Fruit fly (Drosophila melanogaster) whole organism, embryonic: ENCODE measurements around the gene bor.
A peak's percentile ranks its signal among the peaks of the same experiment; 100 is the strongest.

Experiments used
- ATbp ChIP-seq: fragments of 200-800 bp; sonication (Bioruptor generic); optimal IDR thresholded peaks from 2 replicates; lab custom pipeline; 2017; ENCODE audit warnings: missing biosample characterization, mild to moderate bottlenecking, missing genetic modification characterization, missing genetic modification reagents
- Ada2b ChIP-seq: fragments of 200-800 bp; sonication (Bioruptor generic); IDR thresholded peaks from 2 replicates; pipeline ENCODE4 v1.3.6; 2022; ENCODE audit warnings: missing biosample characterization, missing genetic modification characterization
- Atf6 ChIP-seq: fragments of 200-800 bp; sonication (Bioruptor generic); IDR thresholded peaks from 2 replicates; pipeline ENCODE4 v1.3.6; 2022; ENCODE audit warnings: missing biosample characterization, missing genetic modification characterization
- CG1024 ChIP-seq: fragments of 200-800 bp; sonication (Bioruptor generic); IDR thresholded peaks from 2 replicates; pipeline ENCODE4 v1.3.6; 2022; ENCODE audit warnings: missing biosample characterization, missing genetic modification characterization
- CG10366 ChIP-seq: fragments of 200-800 bp; sonication (Bioruptor generic); IDR thresholded peaks from 2 replicates; pipeline ENCODE4 v1.3.6; 2022; ENCODE audit warnings: missing biosample characterization, missing genetic modification characterization
- CG10959 ChIP-seq: fragments of 200-800 bp; sonication (Bioruptor generic); IDR thresholded peaks from 2 replicates; pipeline ENCODE4 v1.3.6; 2022; ENCODE audit warnings: missing biosample characterization, missing genetic modification characterization
- CG12155 ChIP-seq: fragments of 200-800 bp; sonication (Bioruptor generic); optimal IDR thresholded peaks from 3 replicates; lab custom pipeline; 2016; ENCODE audit warnings: missing biosample characterization, missing genetic modification characterization
- CG1233 ChIP-seq: fragments of 200-800 bp; sonication (Bioruptor generic); optimal IDR thresholded peaks from 4 replicates; lab custom pipeline; 2018; ENCODE audit warnings: missing biosample characterization, mild to moderate bottlenecking, missing genetic modification characterization
- CG14860 ChIP-seq: fragments of 200-800 bp; sonication (Bioruptor generic); IDR thresholded peaks from 3 replicates; pipeline ENCODE4 v1.3.6; 2022; ENCODE audit warnings: missing biosample characterization, missing genetic modification characterization; ENCODE audit not compliant: partially characterized antibody
- CG1792 ChIP-seq: fragments of 200-800 bp; sonication (Bioruptor generic); optimal IDR thresholded peaks from 2 replicates; lab custom pipeline; 2016; ENCODE audit warnings: missing biosample characterization, missing genetic modification characterization
- CG2889 ChIP-seq: fragments of 200-800 bp; sonication (Bioruptor generic); IDR thresholded peaks from 3 replicates; pipeline ENCODE4 v1.3.6; 2022; ENCODE audit warnings: missing biosample characterization, missing genetic modification characterization
- CG31365 ChIP-seq: fragments of 200-800 bp; sonication (Bioruptor generic); optimal IDR thresholded peaks from 2 replicates; lab custom pipeline; 2018; ENCODE audit warnings: missing biosample characterization, mild to moderate bottlenecking, missing genetic modification characterization
- CG32532 ChIP-seq: fragments of 200-800 bp; sonication (Bioruptor generic); IDR thresholded peaks from 2 replicates; pipeline ENCODE4 v1.3.6; 2022; ENCODE audit warnings: missing biosample characterization, missing genetic modification characterization
- CG3281 ChIP-seq: fragments of 200-800 bp; sonication (Bioruptor generic); optimal IDR thresholded peaks from 3 replicates; lab custom pipeline; 2017; ENCODE audit warnings: missing biosample characterization, mild to moderate bottlenecking, missing genetic modification characterization
- CG6175 ChIP-seq: fragments of 200-800 bp; sonication (Bioruptor generic); IDR thresholded peaks from 3 replicates; pipeline ENCODE4 v1.3.6; 2022; ENCODE audit warnings: missing biosample characterization, missing genetic modification characterization
- CG7963 ChIP-seq: fragments of 200-800 bp; sonication (Bioruptor generic); IDR thresholded peaks from 3 replicates; pipeline ENCODE4 v1.3.6; 2022; ENCODE audit warnings: missing biosample characterization, missing genetic modification characterization; ENCODE audit not compliant: partially characterized antibody
- CG8924 ChIP-seq: fragments of 200-800 bp; optimal IDR thresholded peaks from 3 replicates; lab custom pipeline; 2019; ENCODE audit warnings: missing biosample characterization, mild to moderate bottlenecking, missing genetic modification characterization, moderate library complexity
- CG9215 ChIP-seq: fragments of 200-800 bp; sonication (Bioruptor generic); IDR thresholded peaks from 2 replicates; pipeline ENCODE4 v1.3.6; 2022; ENCODE audit warnings: missing biosample characterization, missing genetic modification characterization
- Ets97D ChIP-seq: fragments of 200-800 bp; sonication (Bioruptor generic); optimal IDR thresholded peaks from 3 replicates; lab custom pipeline; 2016; ENCODE audit warnings: missing biosample characterization, missing genetic modification characterization
- GATAe ChIP-seq: fragments of 200-800 bp; sonication (Bioruptor generic); conservative IDR thresholded peaks from 2 replicates; pipeline ENCODE4 v1.3.6; 2022; ENCODE audit warnings: missing biosample characterization, missing genetic modification characterization
- Gug ChIP-seq: fragments of 200-800 bp; sonication (Bioruptor generic); IDR thresholded peaks from 4 replicates; pipeline ENCODE4 v1.3.6; 2022; ENCODE audit warnings: missing biosample characterization, missing genetic modification characterization
- H15 ChIP-seq: fragments of 200-800 bp; sonication (Bioruptor generic); IDR thresholded peaks from 3 replicates; pipeline ENCODE4 v1.3.6; 2022; ENCODE audit warnings: missing biosample characterization, missing genetic modification characterization
- H2.0 ChIP-seq: fragments of 200-800 bp; sonication (Bioruptor generic); IDR thresholded peaks from 2 replicates; pipeline ENCODE4 v1.3.6; 2022; ENCODE audit warnings: missing biosample characterization, missing genetic modification characterization
- HLH4C ChIP-seq: fragments of 200-800 bp; sonication (Bioruptor generic); IDR thresholded peaks from 3 replicates; pipeline ENCODE4 v1.3.6; 2022; ENCODE audit warnings: missing biosample characterization, missing genetic modification characterization; ENCODE audit not compliant: partially characterized antibody
- Hey ChIP-seq: fragments of 200-800 bp; sonication (Bioruptor generic); optimal IDR thresholded peaks from 3 replicates; lab custom pipeline; 2018; ENCODE audit warnings: missing biosample characterization, mild to moderate bottlenecking, missing genetic modification characterization
- Hr3 ChIP-seq: fragments of 200-800 bp; sonication (Bioruptor generic); optimal IDR thresholded peaks from 3 replicates; lab custom pipeline; 2016; ENCODE audit warnings: missing biosample characterization, missing genetic modification characterization
- Hr51 ChIP-seq, 2 experiments: fragments of 200-800 bp; sonication (Bioruptor generic); optimal IDR thresholded peaks; 2 replicates in 1 of 2; 3 replicates in 1 of 2; lab custom pipeline; 2016 to 2018; ENCODE audit warnings: missing biosample characterization in 2 of 2, missing genetic modification characterization in 2 of 2, mild to moderate bottlenecking in 1 of 2, moderate library complexity in 1 of 2
- Max ChIP-seq: fragments of 200-800 bp; sonication (Bioruptor generic); optimal IDR thresholded peaks from 2 replicates; lab custom pipeline; 2016; ENCODE audit warnings: missing biosample characterization, mild to moderate bottlenecking, missing genetic modification characterization
- Xrp1 ChIP-seq: fragments of 200-800 bp; sonication (Bioruptor generic); IDR thresholded peaks from 2 replicates; pipeline ENCODE4 v1.3.6; 2022; ENCODE audit warnings: missing biosample characterization, missing genetic modification characterization
- ab ChIP-seq: fragments of 200-800 bp; sonication (Bioruptor generic); optimal IDR thresholded peaks from 2 replicates; lab custom pipeline; 2016; ENCODE audit warnings: missing biosample characterization, missing genetic modification characterization
- ash1 ChIP-seq: fragments of 200-800 bp; sonication (Bioruptor generic); optimal IDR thresholded peaks from 2 replicates; lab custom pipeline; 2018; ENCODE audit warnings: missing biosample characterization, mild to moderate bottlenecking, missing genetic modification characterization
- chn ChIP-seq: fragments of 200-800 bp; sonication (Bioruptor generic); optimal IDR thresholded peaks from 2 replicates; lab custom pipeline; 2016; ENCODE audit warnings: missing biosample characterization, missing genetic modification characterization
- cwo ChIP-seq: fragments of 200-800 bp; sonication (Bioruptor generic); optimal IDR thresholded peaks from 3 replicates; lab custom pipeline; 2017; ENCODE audit warnings: missing biosample characterization, missing genetic modification characterization, mild to moderate bottlenecking, moderate library complexity, missing genetic modification reagents
- dan ChIP-seq: fragments of 200-800 bp; sonication (Bioruptor generic); IDR thresholded peaks from 2 replicates; pipeline ENCODE4 v1.3.6; 2022; ENCODE audit warnings: missing biosample characterization, missing genetic modification characterization
- dm ChIP-seq: fragments of 200-800 bp; sonication (Bioruptor generic); optimal IDR thresholded peaks from 3 replicates; lab custom pipeline; 2016; ENCODE audit warnings: missing biosample characterization, missing genetic modification characterization
- fd3F ChIP-seq: fragments of 200-800 bp; sonication (Bioruptor generic); optimal IDR thresholded peaks from 2 replicates; lab custom pipeline; 2018; ENCODE audit warnings: missing biosample characterization, mild to moderate bottlenecking, missing genetic modification characterization, moderate library complexity
- gsb-n ChIP-seq: fragments of 200-800 bp; sonication (Bioruptor generic); optimal IDR thresholded peaks from 3 replicates; lab custom pipeline; 2018; ENCODE audit warnings: missing biosample characterization, mild to moderate bottlenecking, missing genetic modification characterization
- her ChIP-seq: fragments of 200-800 bp; sonication (Bioruptor generic); optimal IDR thresholded peaks from 2 replicates; lab custom pipeline; 2016; ENCODE audit warnings: missing biosample characterization, missing genetic modification characterization
- lbe ChIP-seq: fragments of 200-800 bp; sonication (Bioruptor generic); optimal IDR thresholded peaks from 2 replicates; lab custom pipeline; 2016; ENCODE audit warnings: missing biosample characterization, mild to moderate bottlenecking, missing genetic modification characterization
- lola ChIP-seq, 3 experiments: fragments of >200 bp in 2 of 3; fragments of 200-800 bp in 1 of 3; sonication (Bioruptor generic) in 1 of 3; optimal IDR thresholded peaks; 2 replicates each; lab custom pipeline; 2017 to 2019; ENCODE audit warnings: missing biosample characterization in 3 of 3, missing genetic modification characterization in 3 of 3, mild to moderate bottlenecking in 1 of 3, moderate library complexity in 1 of 3
- lov ChIP-seq, 2 experiments: fragments of 200-800 bp in 1 of 2; fragments of >200 bp in 1 of 2; sonication (Bioruptor generic) in 1 of 2; IDR thresholded peaks in 1 of 2; optimal IDR thresholded peaks in 1 of 2; 2 replicates in 1 of 2; 3 replicates in 1 of 2; pipeline versions ENCODE4 v1.3.6 to Lab custom; 2017 to 2022; ENCODE audit warnings: missing biosample characterization in 1 of 2, missing genetic modification characterization in 1 of 2
- mirr ChIP-seq: fragments of 200-800 bp; sonication (Bioruptor generic); optimal IDR thresholded peaks from 3 replicates; lab custom pipeline; 2018; ENCODE audit warnings: missing biosample characterization, mild to moderate bottlenecking, missing genetic modification characterization
- nmo ChIP-seq: fragments of 200-800 bp; sonication (Bioruptor generic); optimal IDR thresholded peaks from 2 replicates; lab custom pipeline; 2018; ENCODE audit warnings: missing biosample characterization, mild to moderate bottlenecking, missing genetic modification characterization, moderate library complexity
- pfk ChIP-seq: fragments of 200-800 bp; sonication (Bioruptor generic); optimal IDR thresholded peaks from 2 replicates; lab custom pipeline; 2018; ENCODE audit warnings: missing biosample characterization, mild to moderate bottlenecking, missing genetic modification characterization, moderate library complexity
- sima ChIP-seq: fragments of 200-800 bp; sonication (Bioruptor generic); optimal IDR thresholded peaks from 2 replicates; lab custom pipeline; 2016; ENCODE audit warnings: missing biosample characterization, missing genetic modification characterization
- so ChIP-seq: fragments of 200-800 bp; sonication (Bioruptor generic); IDR thresholded peaks from 3 replicates; pipeline ENCODE4 v1.3.6; 2022; ENCODE audit warnings: missing biosample characterization, missing genetic modification characterization
- tgo ChIP-seq: fragments of 200-800 bp; sonication (Bioruptor generic); IDR thresholded peaks from 3 replicates; pipeline ENCODE4 v1.3.6; 2022; ENCODE audit warnings: missing biosample characterization, missing genetic modification characterization

bor gene

DNA sequence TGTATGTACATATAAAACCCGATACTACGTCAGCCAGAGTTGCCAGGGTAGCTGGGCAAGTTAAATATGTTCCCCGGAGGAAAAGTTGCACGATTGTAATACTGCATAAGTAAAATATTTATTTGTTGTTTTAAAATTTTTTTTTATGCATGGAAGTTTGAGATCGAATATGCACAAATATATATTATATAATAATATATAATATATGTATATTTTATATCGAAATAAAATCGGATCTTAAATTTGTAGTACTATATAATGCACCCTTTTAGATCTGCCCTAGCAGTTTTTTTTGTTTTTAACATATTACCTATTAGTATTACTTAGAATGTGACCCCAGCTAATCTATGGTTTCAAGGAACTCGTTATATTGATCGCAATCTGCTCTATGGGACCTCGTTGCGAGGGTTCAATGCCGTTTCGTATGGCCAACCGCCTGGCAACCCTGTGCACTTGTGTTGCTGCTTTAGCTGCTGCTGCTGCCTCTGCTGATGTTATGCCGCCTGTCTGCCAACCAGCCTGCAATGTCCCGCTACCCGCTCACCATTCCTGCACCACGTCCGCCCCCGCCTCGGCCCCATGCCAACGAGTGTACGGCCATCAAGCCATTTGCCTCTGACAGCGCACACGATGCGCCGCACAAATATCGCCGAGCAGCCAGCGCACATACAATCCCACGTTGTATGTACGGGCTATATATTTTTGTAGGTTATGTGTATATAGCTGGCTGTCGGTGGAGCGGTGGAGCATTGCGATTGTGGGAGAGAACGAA is 27.8 kb downstream of the bor start (continued):
- TF ChIP-seq CG12155 (peak; percentile 65), CG31365 (tag; lab: Kevin White, UChicago) (no peak), CG1792 (GFP tag; lab: Kevin White, UChicago) (peak; percentile 58), Xrp1 (no peak), GATAe (GFP tag; lab: Robert Waterston, UW) (no peak), Atf6 (GFP tag; lab: Robert Waterston, UW) (no peak), dm (GFP tag; lab: Kevin White, UChicago) (peak; percentile 87), H2.0 (GFP tag; lab: Robert Waterston, UW) (no peak), Ada2b (GFP tag; lab: Robert Waterston, UW) (no peak), CG6175 (GFP tag; lab: Robert Waterston, UW) (no peak), lov (optimal IDR thresholded peaks at IDR 0.05; lab: Kevin White, UChicago) (no peak), lov (GFP tag; IDR thresholded peaks at IDR 0.05; lab: Robert Waterston, UW) (no peak), CG1233 (GFP tag; lab: Kevin White, UChicago) (peak; percentile 92), gsb-n (tag; lab: Kevin White, UChicago) (peak; percentile 84), Hr3 (GFP tag; lab: Kevin White, UChicago) (peak; percentile 94), CG14860 (GFP tag; lab: Robert Waterston, UW) (no peak), CG1024 (GFP tag; lab: Robert Waterston, UW) (no peak), H15 (GFP tag; lab: Robert Waterston, UW) (no peak), so (no peak), CG2889 (GFP tag; lab: Robert Waterston, UW) (no peak), CG10959 (no peak), CG8924 (tag; lab: Kevin White, UChicago) (peak; percentile 93), CG3281 (peak; percentile 95), Max (GFP tag; lab: Kevin White, UChicago) (no peak)

DNA sequence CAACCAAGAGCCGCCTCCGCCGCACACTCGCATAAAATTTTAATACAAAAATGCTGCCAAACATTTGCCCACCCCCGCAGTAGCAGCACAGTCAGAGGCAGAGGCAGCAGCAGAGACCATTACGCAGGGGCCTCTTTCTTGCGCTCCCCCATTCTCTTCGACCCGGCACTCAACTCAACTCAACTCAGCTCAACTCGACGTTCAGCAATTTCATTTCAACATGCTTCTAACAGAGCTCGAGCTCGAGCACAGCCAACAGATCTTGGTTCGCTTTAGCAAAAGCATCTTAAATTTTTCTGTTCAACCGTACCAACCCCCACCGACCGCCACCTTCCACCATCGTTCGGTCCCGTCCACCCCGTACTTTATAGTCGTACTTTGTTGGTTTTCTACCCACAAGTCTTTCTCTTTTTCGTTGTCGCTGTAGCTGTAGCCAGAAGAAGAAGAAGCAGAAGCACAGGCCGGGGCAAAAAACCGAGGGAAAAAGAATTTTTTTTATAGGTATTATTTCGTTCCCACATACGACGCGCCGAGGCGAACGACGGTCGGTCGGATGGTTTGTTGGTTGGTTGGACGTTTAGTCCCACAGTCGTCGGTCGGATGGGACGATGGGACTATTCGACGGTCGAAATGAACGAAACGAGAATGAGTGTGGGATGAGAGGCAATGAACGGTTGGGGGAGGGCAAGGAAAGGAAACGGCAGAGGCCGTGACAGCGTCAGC is 28.5 kb downstream of the bor start:
- TF ChIP-seq lbe (GFP tag; lab: Kevin White, UChicago) (peak; percentile 76), CG7963 (no peak), chn (peak; percentile 48), tgo (GFP tag; lab: Robert Waterston, UW) (no peak), ATbp (GFP tag; lab: Kevin White, UChicago) (no peak), Hr51 (GFP tag; optimal IDR thresholded peaks at IDR 0.05; lab: Kevin White, UChicago) (no peak), pfk (GFP tag; lab: Kevin White, UChicago) (peak; percentile 86), CG1233 (GFP tag; lab: Kevin White, UChicago) (no peak), cwo (GFP tag; lab: Kevin White, UChicago) (peak; percentile 22), CG10366 (no peak), her (GFP tag; lab: Kevin White, UChicago) (peak; percentile 7), nmo (GFP tag; lab: Kevin White, UChicago) (no peak), lola (GFP tag; optimal IDR thresholded peaks at IDR 0.05; lab: Kevin White, UChicago) (peak in 1 of 3 experiments; percentile 39), Xrp1 (no peak), dan (GFP tag; lab: Robert Waterston, UW) (no peak), CG9215 (GFP tag; lab: Robert Waterston, UW) (no peak), CG32532 (GFP tag; lab: Robert Waterston, UW) (no peak), Ets97D (GFP tag; lab: Kevin White, UChicago) (peak; percentile 1), Hey (peak; percentile 35), ab (GFP tag; lab: Kevin White, UChicago) (no peak), ash1 (GFP tag; lab: Kevin White, UChicago) (peak; percentile 54), Gug (GFP tag; lab: Robert Waterston, UW) (peak; percentile 24; the same call in 1 of the 4 replicates), sima (GFP tag; lab: Kevin White, UChicago) (no peak), fd3F (no peak), mirr (GFP tag; lab: Kevin White, UChicago) (peak; percentile 85), HLH4C (GFP tag; lab: Robert Waterston, UW) (no peak)
